Worm (Caenorhabditis elegans) whole organism, L4/young adult: ENCODE measurements around the gene unc-85.

Experiments used
- W03F9.2 ChIP-seq: fragments of 150-350 bp; optimal IDR thresholded peaks from 2 replicates; lab custom pipeline; 2014; ENCODE audit warnings: missing biosample characterization, missing genetic modification characterization
- dao-5 ChIP-seq: sonication (generic microtip); optimal IDR thresholded peaks from 2 replicates; lab custom pipeline; 2016; ENCODE audit warnings: missing genotype, missing genetic modification characterization, moderate library complexity, missing compliant biosample characterization
- him-1 ChIP-seq: sonication (generic microtip); optimal IDR thresholded peaks from 2 replicates; lab custom pipeline; 2016; ENCODE audit warnings: missing genotype, missing genetic modification reagents, missing genetic modification characterization, missing compliant biosample characterization

ce11 chrII:4741527-4742187, 39.8 kb downstream of the unc-85 start, which contains the start of gene acs-11:
- TF ChIP-seq W03F9.2 (tag; lab: Kevin White, UChicago) (no peak), him-1 (no peak), dao-5 (tag; lab: Kevin White, UChicago) (no peak)
